Worm (Caenorhabditis elegans) whole organism, mixed stage, embryonic: Measurements from ENCODE around the gene Y53G8AR.8.

ENCODE experiments used
- M03D4.4 ChIP-seq: sonication (generic microtip); optimal IDR thresholded peaks from 2 replicates; lab custom pipeline; 2017; ENCODE audit warnings: mild to moderate bottlenecking, missing genetic modification characterization, missing compliant biosample characterization
- bed-3 ChIP-seq: fragments of 200-800 bp; sonication (Bioruptor generic); optimal IDR thresholded peaks from 3 replicates; lab custom pipeline; 2018; ENCODE audit warnings: mild to moderate bottlenecking, missing genetic modification characterization, moderate library complexity, missing compliant biosample characterization
- blmp-1 ChIP-seq: fragments of 150-350 bp; optimal IDR thresholded peaks from 2 replicates; lab custom pipeline; 2014; ENCODE audit warnings: missing biosample characterization, missing genetic modification characterization
- ceh-39 ChIP-seq: fragments of 150-350 bp; optimal IDR thresholded peaks from 2 replicates; lab custom pipeline; 2014; ENCODE audit warnings: missing biosample characterization, missing genetic modification characterization
- ceh-43 ChIP-seq: fragments of 200-800 bp; sonication (Bioruptor generic); optimal IDR thresholded peaks from 2 replicates; lab custom pipeline; 2018; ENCODE audit warnings: mild to moderate bottlenecking, missing genetic modification characterization, moderate library complexity, missing compliant biosample characterization
- ceh-83 ChIP-seq: fragments of 200-800 bp; sonication (Bioruptor generic); optimal IDR thresholded peaks from 2 replicates; lab custom pipeline; 2018; ENCODE audit warnings: mild to moderate bottlenecking, missing genetic modification characterization, missing compliant biosample characterization
- ces-1 ChIP-seq: fragments of 150-350 bp; optimal IDR thresholded peaks from 2 replicates; lab custom pipeline; 2014; ENCODE audit warnings: missing biosample characterization, missing genetic modification reagents, missing genetic modification characterization
- cnd-1 ChIP-seq: fragments of 200-800 bp; sonication (Bioruptor generic); optimal IDR thresholded peaks from 2 replicates; lab custom pipeline; 2018; ENCODE audit warnings: mild to moderate bottlenecking, missing genetic modification characterization, missing compliant biosample characterization
- drap-1 ChIP-seq: fragments of 200-800 bp; sonication (Bioruptor generic); optimal IDR thresholded peaks from 3 replicates; lab custom pipeline; 2018; ENCODE audit warnings: mild to moderate bottlenecking, missing genetic modification characterization, missing compliant biosample characterization
- elt-1 ChIP-seq: sonication (generic microtip); optimal IDR thresholded peaks from 2 replicates; lab custom pipeline; 2017; ENCODE audit warnings: missing genetic modification characterization, mild to moderate bottlenecking, missing compliant biosample characterization, antibody characterized with exemption, moderate library complexity, borderline replicate concordance; ENCODE audit not compliant: insufficient read depth
- elt-3 ChIP-seq: fragments of 150-350 bp; optimal IDR thresholded peaks from 2 replicates; lab custom pipeline; 2014; ENCODE audit warnings: missing biosample characterization, missing genetic modification characterization
- flh-1 ChIP-seq: fragments of 200-800 bp; sonication (Bioruptor generic); optimal IDR thresholded peaks from 2 replicates; lab custom pipeline; 2018; ENCODE audit warnings: mild to moderate bottlenecking, missing genetic modification characterization, moderate library complexity, missing compliant biosample characterization
- ham-2 ChIP-seq: fragments of 200-800 bp; sonication (Bioruptor generic); optimal IDR thresholded peaks from 2 replicates; lab custom pipeline; 2018; ENCODE audit warnings: mild to moderate bottlenecking, missing genetic modification characterization, missing compliant biosample characterization
- hlh-1 ChIP-seq: fragments of 150-350 bp; optimal IDR thresholded peaks from 2 replicates; lab custom pipeline; 2014; ENCODE audit warnings: missing biosample characterization, missing genetic modification reagents, missing genetic modification characterization
- lin-13 ChIP-seq: fragments of 150-350 bp; optimal IDR thresholded peaks from 2 replicates; lab custom pipeline; 2014; ENCODE audit warnings: missing biosample characterization, missing genetic modification characterization
- lin-32 ChIP-seq: fragments of 200-800 bp; sonication (Bioruptor generic); optimal IDR thresholded peaks from 2 replicates; lab custom pipeline; 2018; ENCODE audit warnings: mild to moderate bottlenecking, missing genetic modification characterization, missing compliant biosample characterization
- lsy-2 ChIP-seq: fragments of 150-350 bp; optimal IDR thresholded peaks from 2 replicates; lab custom pipeline; 2014; ENCODE audit warnings: missing biosample characterization, missing genetic modification characterization
- mab-5 ChIP-seq: fragments of 150-350 bp; optimal IDR thresholded peaks from 2 replicates; lab custom pipeline; 2014; ENCODE audit warnings: missing biosample characterization, missing genetic modification characterization
- mep-1 ChIP-seq: fragments of 150-350 bp; optimal IDR thresholded peaks from 2 replicates; lab custom pipeline; 2017; ENCODE audit warnings: missing biosample characterization, missing genetic modification reagents, missing genetic modification characterization, inconsistent platforms
- mls-2 ChIP-seq: sonication (generic microtip); optimal IDR thresholded peaks from 2 replicates; lab custom pipeline; 2016; ENCODE audit warnings: mild to moderate bottlenecking, missing genetic modification characterization, moderate library complexity, missing compliant biosample characterization
- nhr-12 ChIP-seq: fragments of 150-350 bp; optimal IDR thresholded peaks from 2 replicates; lab custom pipeline; 2014; ENCODE audit warnings: missing biosample characterization, missing genetic modification characterization
- nhr-2 ChIP-seq: fragments of 150-350 bp; optimal IDR thresholded peaks from 2 replicates; lab custom pipeline; 2014; ENCODE audit warnings: missing biosample characterization, missing genetic modification characterization
- nhr-237 ChIP-seq: fragments of 150-350 bp; optimal IDR thresholded peaks from 2 replicates; lab custom pipeline; 2014; ENCODE audit warnings: missing biosample characterization, missing genetic modification characterization
- nhr-28 ChIP-seq: fragments of 150-350 bp; optimal IDR thresholded peaks from 2 replicates; lab custom pipeline; 2014; ENCODE audit warnings: missing biosample characterization, missing genetic modification characterization
- nhr-76 ChIP-seq: sonication (generic microtip); optimal IDR thresholded peaks from 2 replicates; lab custom pipeline; 2017; ENCODE audit warnings: missing biosample characterization, missing genetic modification characterization
- pha-4 ChIP-seq: fragments of 150-350 bp; optimal IDR thresholded peaks from 2 replicates; lab custom pipeline; 2018; ENCODE audit warnings: missing biosample characterization, missing genetic modification reagents, missing genetic modification characterization
- sem-2 ChIP-seq: fragments of 200-800 bp; sonication (Bioruptor generic); optimal IDR thresholded peaks from 2 replicates; lab custom pipeline; 2018; ENCODE audit warnings: mild to moderate bottlenecking, missing genetic modification characterization, missing compliant biosample characterization
- snpc-4 ChIP-seq: fragments of 150-350 bp; optimal IDR thresholded peaks from 2 replicates; lab custom pipeline; 2014; ENCODE audit warnings: missing biosample characterization, missing genetic modification characterization
- sptf-1 ChIP-seq: sonication (generic microtip); optimal IDR thresholded peaks from 2 replicates; lab custom pipeline; 2017; ENCODE audit warnings: mild to moderate bottlenecking, missing genetic modification characterization, moderate library complexity, missing compliant biosample characterization
- tbx-8 ChIP-seq: fragments of 200-800 bp; sonication (Bioruptor generic); optimal IDR thresholded peaks from 2 replicates; lab custom pipeline; 2018; ENCODE audit warnings: mild to moderate bottlenecking, missing genetic modification characterization, moderate library complexity, missing compliant biosample characterization
- unc-120 ChIP-seq: sonication (generic microtip); optimal IDR thresholded peaks from 2 replicates; lab custom pipeline; 2017; ENCODE audit warnings: missing genetic modification characterization, missing compliant biosample characterization; ENCODE audit not compliant: poor library complexity, severe bottlenecking
- unc-39 ChIP-seq: fragments of 150-350 bp; optimal IDR thresholded peaks from 2 replicates; lab custom pipeline; 2014; ENCODE audit warnings: missing biosample characterization, missing genetic modification characterization
- unc-62 ChIP-seq: fragments of 150-350 bp; optimal IDR thresholded peaks from 2 replicates; lab custom pipeline; 2014; ENCODE audit warnings: missing biosample characterization, missing genetic modification reagents, missing genetic modification characterization
- zip-8 ChIP-seq: fragments of 150-350 bp; optimal IDR thresholded peaks from 2 replicates; lab custom pipeline; 2014; ENCODE audit warnings: missing biosample characterization, missing genetic modification characterization
- ztf-11 ChIP-seq: fragments of 150-350 bp; optimal IDR thresholded peaks from 2 replicates; lab custom pipeline; 2014; ENCODE audit warnings: missing biosample characterization, missing genetic modification characterization

The Y53G8AR.8 gene

ce11 chrIII:3281860-3282358 is 12.2 kb downstream of the Y53G8AR.8 start, which contains the start of gene mfsd-8:
mfsd-8 (plus strand) TSS chrIII:3282308.
- no peak for TF ChIP-seq lin-13 (tag; lab: Kevin White, UChicago)
- TF ChIP-seq hlh-1 = no peak
- no peak for TF ChIP-seq cnd-1 (tag; lab: Kevin White, UChicago)
- no peak for TF ChIP-seq snpc-4 (tag; lab: Kevin White, UChicago)
- no peak for TF ChIP-seq blmp-1 (tag; lab: Kevin White, UChicago)
- no peak for TF ChIP-seq ham-2 (GFP tag; lab: Kevin White, UChicago)
- TF ChIP-seq mep-1 (tag; lab: Kevin White, UChicago) = no peak
- TF ChIP-seq elt-3 (tag; lab: Kevin White, UChicago) = no peak
- no peak for TF ChIP-seq nhr-237 (tag; lab: Kevin White, UChicago)
- no peak for TF ChIP-seq mls-2 (tag; lab: Kevin White, UChicago)
- TF ChIP-seq lin-32 (GFP tag; lab: Kevin White, UChicago) = no peak
- TF ChIP-seq nhr-12 (tag; lab: Kevin White, UChicago) = no peak
- no peak for TF ChIP-seq bed-3 (GFP tag; lab: Kevin White, UChicago)
- no peak for TF ChIP-seq ceh-83 (GFP tag; lab: Kevin White, UChicago)
- TF ChIP-seq tbx-8 = no peak
- TF ChIP-seq unc-39 = no peak
- no peak for TF ChIP-seq ceh-43
- no peak for TF ChIP-seq mab-5 (tag; lab: Kevin White, UChicago)
- TF ChIP-seq, all 35 proteins: peak for 0

ce11 chrIII:3279304-3279703 is 14.8 kb downstream of the Y53G8AR.8 start:
- TF ChIP-seq ces-1 (GFP tag; lab: Kevin White, UChicago) (peak; percentile 83), lsy-2 (peak; percentile 73), cnd-1 (tag; lab: Kevin White, UChicago) (no peak), ceh-83 (GFP tag; lab: Kevin White, UChicago) (no peak), sptf-1 (tag; lab: Kevin White, UChicago) (peak; percentile 44), ceh-39 (tag; lab: Kevin White, UChicago) (peak; percentile 26), M03D4.4 (tag; lab: Kevin White, UChicago) (peak; percentile 33), mls-2 (tag; lab: Kevin White, UChicago) (no peak), pha-4 (tag; lab: Kevin White, UChicago) (peak; percentile 84), unc-62 (GFP tag; lab: Kevin White, UChicago) (peak; percentile 72), nhr-2 (tag; lab: Kevin White, UChicago) (peak; percentile 60), nhr-237 (tag; lab: Kevin White, UChicago) (peak; percentile 64), mab-5 (tag; lab: Kevin White, UChicago) (peak; percentile 69)

- TF ChIP-seq nhr-12 (tag; lab: Kevin White, UChicago) (no peak), drap-1 (no peak)
Measured at ce11 chrIII:3278610-3279009, 15.5 kb downstream of the Y53G8AR.8 start, which contains the start of gene Y53G8AM.8. Y53G8AM.8 (minus strand) TSS chrIII:3278710.

- no peak for TF ChIP-seq elt-1 (tag; lab: Kevin White, UChicago)
- TF ChIP-seq zip-8 = no peak
- no peak for TF ChIP-seq nhr-237 (tag; lab: Kevin White, UChicago)
- TF ChIP-seq pha-4 (tag; lab: Kevin White, UChicago) = no peak
- TF ChIP-seq nhr-28 (tag; lab: Kevin White, UChicago) = no peak
- TF ChIP-seq unc-120 (tag; lab: Kevin White, UChicago) = peak; percentile 37
- no peak for TF ChIP-seq elt-3 (tag; lab: Kevin White, UChicago)
- TF ChIP-seq snpc-4 (tag; lab: Kevin White, UChicago) = no peak
- TF ChIP-seq ces-1 (GFP tag; lab: Kevin White, UChicago) = peak; percentile 89
- no peak for TF ChIP-seq sptf-1 (tag; lab: Kevin White, UChicago)
- TF ChIP-seq nhr-76 (tag; lab: Kevin White, UChicago) = no peak
- no peak for TF ChIP-seq unc-39
- peak; percentile 65 for TF ChIP-seq unc-62 (GFP tag; lab: Kevin White, UChicago)
- TF ChIP-seq lsy-2 = no peak
- no peak for TF ChIP-seq nhr-12 (tag; lab: Kevin White, UChicago)
- TF ChIP-seq mls-2 (tag; lab: Kevin White, UChicago) = peak; percentile 2
- no peak for TF ChIP-seq ceh-43
- TF ChIP-seq sem-2 (GFP tag; lab: Kevin White, UChicago) = no peak
- TF ChIP-seq flh-1 (GFP tag; lab: Kevin White, UChicago) = no peak
- no peak for TF ChIP-seq nhr-2 (tag; lab: Kevin White, UChicago)
- no peak for TF ChIP-seq ceh-39 (tag; lab: Kevin White, UChicago)
- TF ChIP-seq mab-5 (tag; lab: Kevin White, UChicago) = no peak
- TF ChIP-seq ztf-11 (tag; lab: Kevin White, UChicago) = no peak
- TF ChIP-seq M03D4.4 (tag; lab: Kevin White, UChicago) = no peak
- TF ChIP-seq bed-3 (GFP tag; lab: Kevin White, UChicago) = no peak
- TF ChIP-seq drap-1 = no peak
- TF ChIP-seq cnd-1 (tag; lab: Kevin White, UChicago) = no peak
- no peak for TF ChIP-seq tbx-8
- TF ChIP-seq lin-13 (tag; lab: Kevin White, UChicago) = no peak
- no peak for TF ChIP-seq ceh-83 (GFP tag; lab: Kevin White, UChicago)
Measured at ce11 chrIII:3273141-3273540, 21.0 kb downstream of the Y53G8AR.8 start.
